Fruit fly (Drosophila melanogaster): Measurements from ENCODE around the gene Jon25Bi.

dm6 chr2L:4945300-4945699 lies 9.6 kb downstream of the Jon25Bi start, which contains the start of the genes mRpL24 and betaggt-I:
- peak; percentile 85 for TF ChIP-seq Hr96 (GFP tag; optimal IDR thresholded peaks at IDR 0.05)
- peak; percentile 91 for TF ChIP-seq ovo (GFP tag; optimal IDR thresholded peaks at IDR 0.05)
- TF ChIP-seq tj (GFP tag; optimal IDR thresholded peaks at IDR 0.05), result peak; percentile 85
- TF ChIP-seq CG11617 (GFP tag; optimal IDR thresholded peaks at IDR 0.05), result peak; percentile 97
- TF ChIP-seq CG14711 (tag; optimal IDR thresholded peaks at IDR 0.05), result peak; percentile 98
- TF ChIP-seq toe (GFP tag; optimal IDR thresholded peaks at IDR 0.05), result peak; percentile 95
- TF ChIP-seq CG12768 (GFP tag; optimal IDR thresholded peaks at IDR 0.05), result peak; percentile 96
- peak; percentile 72 for TF ChIP-seq cic (GFP tag; optimal IDR thresholded peaks at IDR 0.05)
- peak; percentile 88 for TF ChIP-seq Mnt (GFP tag; optimal IDR thresholded peaks at IDR 0.05)
- peak; percentile 99 for TF ChIP-seq bab1 (GFP tag; optimal IDR thresholded peaks at IDR 0.05)
- peak; percentile 99 for TF ChIP-seq CG7101 (tag; optimal IDR thresholded peaks at IDR 0.05)
- no peak for TF ChIP-seq cnc (optimal IDR thresholded peaks at IDR 0.05)
- peak; percentile 92 for TF ChIP-seq Crg-1 (GFP tag; optimal IDR thresholded peaks at IDR 0.05)
- TF ChIP-seq Clk (GFP tag; optimal IDR thresholded peaks at IDR 0.05), result peak; percentile 89
